Fruit fly (Drosophila melanogaster): ENCODE measurements around the gene CG33191.

CG33191 gene

dm6 chr3R:8787538-8788282 is 8.0 kb upstream of the CG33191 start:
- no peak for TF ChIP-seq lola (GFP tag; optimal IDR thresholded peaks at IDR 0.05)
- TF ChIP-seq HLH106 (tag; optimal IDR thresholded peaks at IDR 0.05) = peak; percentile 31
- peak; percentile 46 for TF ChIP-seq woc (GFP tag; optimal IDR thresholded peaks at IDR 0.05)
- TF ChIP-seq h (GFP tag; optimal IDR thresholded peaks at IDR 0.05) = peak; percentile 35
- TF ChIP-seq Vsx2 (GFP tag; optimal IDR thresholded peaks at IDR 0.05; ENCODE audit: partially characterized antibody) = peak; percentile 30
- no peak for TF ChIP-seq pan (optimal IDR thresholded peaks at IDR 0.05)

- TF ChIP-seq Vsx2 (GFP tag; optimal IDR thresholded peaks at IDR 0.05; ENCODE audit: partially characterized antibody) (peak; percentile 0), CG9705 (GFP tag; optimal IDR thresholded peaks at IDR 0.05) (no peak), Dif (GFP tag; optimal IDR thresholded peaks at IDR 0.05; ENCODE audit: partially characterized antibody) (peak; percentile 31), psq (GFP tag; optimal IDR thresholded peaks at IDR 0.05) (no peak)
These were observed 5.7 kb upstream of the CG33191 start for dm6 chr3R:8785451-8785850.

- TF ChIP-seq brk (GFP tag; optimal IDR thresholded peaks at IDR 0.05) (no peak), Mio (GFP tag; optimal IDR thresholded peaks at IDR 0.05) (no peak)
These were observed 5.1 kb upstream of the CG33191 start for dm6 chr3R:8784788-8785187.

- TF ChIP-seq Hr83 (GFP tag; optimal IDR thresholded peaks at IDR 0.05; ENCODE audit: poor library complexity, severe bottlenecking) = no peak
- TF ChIP-seq N (GFP tag; optimal IDR thresholded peaks at IDR 0.05) = no peak
- TF ChIP-seq usp (GFP tag; optimal IDR thresholded peaks at IDR 0.05) = no peak
- TF ChIP-seq woc (GFP tag; optimal IDR thresholded peaks at IDR 0.05) = no peak
- TF ChIP-seq HLH106 (tag; optimal IDR thresholded peaks at IDR 0.05) = no peak
These were observed 966 bp upstream of the CG33191 start, which contains the start of gene CG33189 for dm6 chr3R:8780689-8781088. Gene CG33189 (minus strand): TSS chr3R:8780789.

dm6 chr3R:8773135-8773534 is 6.6 kb downstream of the CG33191 start, which contains the start of gene CG34301:
Gene CG34301 (plus strand): TSS chr3R:8773435.
- TF ChIP-seq woc (GFP tag; optimal IDR thresholded peaks at IDR 0.05) (no peak), Mio (GFP tag; optimal IDR thresholded peaks at IDR 0.05) (no peak), fru (GFP tag; optimal IDR thresholded peaks at IDR 0.05) (no peak), CG9705 (GFP tag; optimal IDR thresholded peaks at IDR 0.05) (no peak), psq (GFP tag; optimal IDR thresholded peaks at IDR 0.05) (no peak), dl (GFP tag; optimal IDR thresholded peaks at IDR 0.05; ENCODE audit: insufficient read depth in 1 of 2, partially characterized antibody in 2 of 2) (no peak), pan (optimal IDR thresholded peaks at IDR 0.05) (no peak), tai (GFP tag; optimal IDR thresholded peaks at IDR 0.05) (no peak), dsf (GFP tag; optimal IDR thresholded peaks at IDR 0.05; ENCODE audit: borderline replicate concordance) (no peak), Hr78 (GFP tag; optimal IDR thresholded peaks at IDR 0.05) (no peak), Vsx2 (GFP tag; optimal IDR thresholded peaks at IDR 0.05; ENCODE audit: partially characterized antibody) (no peak), ey (GFP tag; optimal IDR thresholded peaks at IDR 0.05) (no peak), CG32264 (GFP tag; optimal IDR thresholded peaks at IDR 0.05) (no peak), sage (GFP tag; optimal IDR thresholded peaks at IDR 0.05) (no peak)

- no peak for TF ChIP-seq lola (GFP tag; optimal IDR thresholded peaks at IDR 0.05)
These were observed 7.1 kb downstream of the CG33191 start, which contains the start of gene CG13318 for dm6 chr3R:8772591-8772990. Gene CG13318 (minus strand): TSS chr3R:8772691.

- TF ChIP-seq ey (GFP tag; optimal IDR thresholded peaks at IDR 0.05) (no peak), sage (GFP tag; optimal IDR thresholded peaks at IDR 0.05) (no peak), CrebA (GFP tag; optimal IDR thresholded peaks at IDR 0.05; ENCODE audit: borderline replicate concordance) (no peak), h (GFP tag; optimal IDR thresholded peaks at IDR 0.05) (no peak), N (GFP tag; optimal IDR thresholded peaks at IDR 0.05) (no peak), CG9705 (GFP tag; optimal IDR thresholded peaks at IDR 0.05) (no peak), tai (GFP tag; optimal IDR thresholded peaks at IDR 0.05) (no peak)
These were observed 10.6 kb downstream of the CG33191 start, which contains the start of gene CG8236 for dm6 chr3R:8769094-8769493. Gene CG8236 (plus strand): TSS chr3R:8769394.

DNA sequence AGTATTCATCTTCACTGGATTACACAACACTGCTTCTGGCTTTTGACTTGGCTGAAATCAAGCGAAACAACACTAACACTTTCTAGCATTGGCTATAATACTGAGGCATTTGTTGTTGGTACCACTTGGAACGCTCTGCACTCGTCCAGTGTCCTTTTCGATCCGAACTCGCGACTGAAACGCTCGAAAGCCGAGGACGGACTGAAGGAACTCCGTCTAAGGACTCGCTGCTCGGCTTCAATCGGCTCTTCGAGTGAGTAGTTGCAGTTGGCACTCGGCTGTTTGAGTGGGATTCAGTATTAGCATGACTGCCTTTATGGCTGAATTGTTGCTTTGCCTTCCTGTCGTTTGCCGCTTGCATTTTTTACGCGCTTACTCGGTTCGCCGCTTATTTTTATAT is 11.7 kb downstream of the CG33191 start, which contains the start of the genes CG34135 and CG11768:
TSS of gene CG34135 (minus strand) at position 194 of the 400 bp plus-strand sequence.
TSS of gene CG11768 (minus strand) at position 203 of the 400 bp plus-strand sequence.
- TF ChIP-seq dsf (GFP tag; optimal IDR thresholded peaks at IDR 0.05; ENCODE audit: borderline replicate concordance) = no peak
- TF ChIP-seq Abd-B (GFP tag; optimal IDR thresholded peaks at IDR 0.05) = no peak
- TF ChIP-seq Mio (GFP tag; optimal IDR thresholded peaks at IDR 0.05) = no peak
- TF ChIP-seq Hr78 (GFP tag; optimal IDR thresholded peaks at IDR 0.05) = no peak
- no peak for TF ChIP-seq N (GFP tag; optimal IDR thresholded peaks at IDR 0.05)
- no peak for TF ChIP-seq Sp1 (GFP tag; optimal IDR thresholded peaks at IDR 0.05)
- no peak for TF ChIP-seq brk (GFP tag; optimal IDR thresholded peaks at IDR 0.05)
- no peak for TF ChIP-seq pan (optimal IDR thresholded peaks at IDR 0.05)

Data from whole organism, wandering third instar larva.